Worm (Caenorhabditis elegans): ENCODE measurements around the gene mrps-18B.

The mrps-18B gene

DNA sequence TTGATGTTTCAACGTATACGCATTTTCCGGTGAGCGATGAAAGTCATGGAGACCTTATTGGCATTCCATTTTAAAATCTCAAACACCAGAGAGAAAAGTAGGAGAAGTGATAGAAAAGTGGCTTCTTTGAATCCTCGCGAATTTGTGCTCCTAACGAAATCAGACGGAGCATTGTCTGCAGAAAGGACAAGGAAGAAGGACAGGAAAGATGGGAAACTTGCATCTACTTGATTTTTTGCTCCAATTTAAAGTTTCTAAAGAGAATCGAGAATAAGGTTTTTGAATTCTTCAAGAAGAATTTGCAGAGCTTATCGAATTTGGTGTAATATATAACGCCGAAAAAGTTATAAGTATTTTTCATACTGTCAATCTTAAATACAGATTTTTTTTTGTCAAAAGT lies 25.6 kb downstream of the mrps-18B start:
- TF ChIP-seq tbx-8 (GFP tag; optimal IDR thresholded peaks at IDR 0.05) (no peak), ces-1 (GFP tag; optimal IDR thresholded peaks at IDR 0.05) (peak; percentile 73)

- TF ChIP-seq sptf-1 (tag; optimal IDR thresholded peaks at IDR 0.05) (no peak), lsy-2 (tag; optimal IDR thresholded peaks at IDR 0.05) (no peak), lin-13 (tag; optimal IDR thresholded peaks at IDR 0.05) (no peak), nhr-237 (tag; optimal IDR thresholded peaks at IDR 0.05) (no peak), nhr-2 (tag; optimal IDR thresholded peaks at IDR 0.05) (no peak), elt-3 (tag; optimal IDR thresholded peaks at IDR 0.05) (no peak), unc-120 (tag; optimal IDR thresholded peaks at IDR 0.05; ENCODE audit: poor library complexity, severe bottlenecking) (no peak), ceh-43 (GFP tag; optimal IDR thresholded peaks at IDR 0.05) (no peak), unc-62 (GFP tag; optimal IDR thresholded peaks at IDR 0.05) (no peak), mab-5 (tag; optimal IDR thresholded peaks at IDR 0.05) (no peak), unc-39 (tag; optimal IDR thresholded peaks at IDR 0.05) (no peak), cnd-1 (tag; optimal IDR thresholded peaks at IDR 0.05) (no peak), blmp-1 (tag; optimal IDR thresholded peaks at IDR 0.05) (no peak), elt-1 (tag; optimal IDR thresholded peaks at IDR 0.05; ENCODE audit: borderline replicate concordance, insufficient read depth) (no peak), bed-3 (GFP tag; optimal IDR thresholded peaks at IDR 0.05) (no peak), nhr-12 (tag; optimal IDR thresholded peaks at IDR 0.05) (no peak), flh-1 (GFP tag; optimal IDR thresholded peaks at IDR 0.05) (no peak), ham-2 (GFP tag; optimal IDR thresholded peaks at IDR 0.05) (no peak), lin-32 (GFP tag; optimal IDR thresholded peaks at IDR 0.05) (no peak)
Observed at ce11 chrII:8554568-8554967, 29.1 kb downstream of the mrps-18B start.

DNA sequence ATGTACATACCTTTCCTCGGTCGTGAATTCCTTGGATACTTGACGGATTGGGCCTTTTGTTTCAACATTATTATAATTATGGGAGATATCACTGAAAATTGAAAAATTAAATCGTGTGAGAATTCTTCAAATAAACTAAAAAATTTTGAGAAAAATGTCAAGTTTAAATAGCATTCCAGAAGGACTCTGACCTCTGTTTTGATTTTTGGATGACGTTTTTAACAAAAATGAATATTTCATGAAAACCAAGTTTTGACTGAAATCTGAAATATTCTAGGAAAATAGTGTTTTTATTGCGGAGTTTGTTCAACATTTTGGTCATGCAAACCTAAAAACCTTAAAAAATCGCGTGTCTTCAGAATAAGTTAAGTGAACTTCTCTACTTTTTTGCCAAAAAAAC lies 30.7 kb downstream of the mrps-18B start, which contains the start of gene glb-27:
Gene glb-27 (minus strand): TSS at position 101 of the 400 bp plus-strand sequence.
- TF ChIP-seq lin-13 (tag; optimal IDR thresholded peaks at IDR 0.05): no peak
- TF ChIP-seq nhr-76 (tag; optimal IDR thresholded peaks at IDR 0.05): no peak
- no peak for TF ChIP-seq ztf-11 (tag; optimal IDR thresholded peaks at IDR 0.05)

ce11 chrII:8559188-8559587 lies 33.7 kb downstream of the mrps-18B start:
- TF ChIP-seq ceh-39 (tag; optimal IDR thresholded peaks at IDR 0.05) (no peak), ces-1 (GFP tag; optimal IDR thresholded peaks at IDR 0.05) (peak; percentile 96)

- TF ChIP-seq sptf-1 (tag; optimal IDR thresholded peaks at IDR 0.05): peak; percentile 91
- TF ChIP-seq mls-2 (tag; optimal IDR thresholded peaks at IDR 0.05): peak; percentile 81
- peak; percentile 34 for TF ChIP-seq nhr-76 (tag; optimal IDR thresholded peaks at IDR 0.05)
- peak; percentile 91 for TF ChIP-seq hlh-1 (tag; optimal IDR thresholded peaks at IDR 0.05)
- peak; percentile 59 for TF ChIP-seq unc-39 (tag; optimal IDR thresholded peaks at IDR 0.05)
- TF ChIP-seq unc-62 (GFP tag; optimal IDR thresholded peaks at IDR 0.05): peak; percentile 85
- peak; percentile 46 for TF ChIP-seq bed-3 (GFP tag; optimal IDR thresholded peaks at IDR 0.05)
- no peak for TF ChIP-seq snpc-4 (tag; optimal IDR thresholded peaks at IDR 0.05)
- peak; percentile 64 for TF ChIP-seq ceh-43 (GFP tag; optimal IDR thresholded peaks at IDR 0.05)
- TF ChIP-seq nhr-28 (tag; optimal IDR thresholded peaks at IDR 0.05): peak; percentile 48
- peak; percentile 33 for TF ChIP-seq mab-5 (tag; optimal IDR thresholded peaks at IDR 0.05)
- no peak for TF ChIP-seq flh-1 (GFP tag; optimal IDR thresholded peaks at IDR 0.05)
- peak; percentile 82 for TF ChIP-seq M03D4.4 (tag; optimal IDR thresholded peaks at IDR 0.05)
- TF ChIP-seq drap-1 (GFP tag; optimal IDR thresholded peaks at IDR 0.05): peak; percentile 92
- TF ChIP-seq lsy-2 (tag; optimal IDR thresholded peaks at IDR 0.05): peak; percentile 93
- peak; percentile 87 for TF ChIP-seq elt-3 (tag; optimal IDR thresholded peaks at IDR 0.05)
- TF ChIP-seq ceh-39 (tag; optimal IDR thresholded peaks at IDR 0.05): peak; percentile 99
- TF ChIP-seq ham-2 (GFP tag; optimal IDR thresholded peaks at IDR 0.05): peak; percentile 69
- peak; percentile 88 for TF ChIP-seq cnd-1 (tag; optimal IDR thresholded peaks at IDR 0.05)
- TF ChIP-seq ztf-11 (tag; optimal IDR thresholded peaks at IDR 0.05): peak; percentile 72
- peak; percentile 61 for TF ChIP-seq zip-8 (tag; optimal IDR thresholded peaks at IDR 0.05)
- peak; percentile 82 for TF ChIP-seq nhr-2 (tag; optimal IDR thresholded peaks at IDR 0.05)
- TF ChIP-seq sem-2 (GFP tag; optimal IDR thresholded peaks at IDR 0.05): peak; percentile 21
- peak; percentile 72 for TF ChIP-seq ces-1 (GFP tag; optimal IDR thresholded peaks at IDR 0.05)
- peak; percentile 73 for TF ChIP-seq nhr-12 (tag; optimal IDR thresholded peaks at IDR 0.05)
- peak; percentile 99 for TF ChIP-seq lin-13 (tag; optimal IDR thresholded peaks at IDR 0.05)
- TF ChIP-seq ceh-83 (GFP tag; optimal IDR thresholded peaks at IDR 0.05): peak; percentile 78
- TF ChIP-seq elt-1 (tag; optimal IDR thresholded peaks at IDR 0.05; ENCODE audit: borderline replicate concordance, insufficient read depth): peak; percentile 6
- TF ChIP-seq pha-4 (tag; optimal IDR thresholded peaks at IDR 0.05): peak; percentile 100
- TF ChIP-seq unc-120 (tag; optimal IDR thresholded peaks at IDR 0.05; ENCODE audit: poor library complexity, severe bottlenecking): peak; percentile 95
- peak; percentile 59 for TF ChIP-seq lin-32 (GFP tag; optimal IDR thresholded peaks at IDR 0.05)
- TF ChIP-seq nhr-237 (tag; optimal IDR thresholded peaks at IDR 0.05): peak; percentile 98
- TF ChIP-seq tbx-8 (GFP tag; optimal IDR thresholded peaks at IDR 0.05): peak; percentile 30
- TF ChIP-seq mep-1 (tag; optimal IDR thresholded peaks at IDR 0.05): peak; percentile 100
- no peak for TF ChIP-seq blmp-1 (tag; optimal IDR thresholded peaks at IDR 0.05)
Observed at ce11 chrII:8561227-8561626, 35.7 kb downstream of the mrps-18B start, which contains the start of gene iff-2. TSS of gene iff-2 (minus strand) at chrII:8561367.
